Fruit fly (Drosophila melanogaster) whole organism, prepupa: Measurements from ENCODE around the gene Tlk.
A peak's percentile ranks its signal among the peaks of the same experiment; 100 is the strongest.

Source experiments
- Blimp-1 ChIP-seq: fragments of 200-800 bp; sonication (Bioruptor generic); optimal IDR thresholded peaks from 3 replicates; lab custom pipeline; 2017; ENCODE audit warnings: missing biosample characterization, missing genetic modification characterization, mild to moderate bottlenecking, moderate library complexity, missing genetic modification reagents
- CG10631 ChIP-seq: fragments of 200-800 bp; sonication (Bioruptor generic); optimal IDR thresholded peaks from 2 replicates; lab custom pipeline; 2016; ENCODE audit warnings: missing biosample characterization, missing genetic modification characterization
- CG10669 ChIP-seq: fragments of 200-800 bp; sonication (Bioruptor generic); optimal IDR thresholded peaks from 3 replicates; lab custom pipeline; 2018; ENCODE audit warnings: missing biosample characterization, mild to moderate bottlenecking, missing genetic modification characterization, moderate library complexity
- CG11762 ChIP-seq: fragments of 200-800 bp; sonication (Bioruptor generic); optimal IDR thresholded peaks from 3 replicates; lab custom pipeline; 2016; ENCODE audit warnings: missing biosample characterization, missing genetic modification characterization; ENCODE audit not compliant: insufficient read depth
- CG11902 ChIP-seq: fragments of 200-800 bp; sonication (Bioruptor generic); optimal IDR thresholded peaks from 3 replicates; lab custom pipeline; 2016; ENCODE audit warnings: missing biosample characterization, missing genetic modification characterization
- CG15336 ChIP-seq: fragments of 200-800 bp; sonication (Bioruptor generic); IDR thresholded peaks from 2 replicates; pipeline ENCODE4 v1.3.6; 2022; ENCODE audit warnings: missing biosample characterization, missing genetic modification characterization
- CG1621 ChIP-seq: fragments of 200-800 bp; sonication (Bioruptor generic); optimal IDR thresholded peaks from 3 replicates; lab custom pipeline; 2018; ENCODE audit warnings: missing biosample characterization, mild to moderate bottlenecking, missing genetic modification characterization
- CG31627 ChIP-seq: fragments of 200-800 bp; sonication (Bioruptor generic); optimal IDR thresholded peaks from 3 replicates; lab custom pipeline; 2016; ENCODE audit warnings: missing biosample characterization, missing genetic modification characterization
- CG32006 ChIP-seq: fragments of 200-800 bp; sonication (Bioruptor generic); optimal IDR thresholded peaks from 3 replicates; lab custom pipeline; 2017; ENCODE audit warnings: missing biosample characterization, mild to moderate bottlenecking, missing genetic modification characterization
- CG3919 ChIP-seq: fragments of 200-800 bp; sonication (Bioruptor generic); optimal IDR thresholded peaks from 3 replicates; lab custom pipeline; 2016; ENCODE audit warnings: missing biosample characterization, missing genetic modification characterization
- CG6163 ChIP-seq: fragments of 200-800 bp; sonication (Bioruptor generic); IDR thresholded peaks from 3 replicates; pipeline ENCODE4 v1.3.6; 2022; ENCODE audit warnings: missing biosample characterization, missing genetic modification characterization
- CG6276 ChIP-seq: fragments of 200-800 bp; sonication (Bioruptor generic); optimal IDR thresholded peaks from 2 replicates; lab custom pipeline; 2017; ENCODE audit warnings: missing biosample characterization, mild to moderate bottlenecking, missing genetic modification characterization
- CG6808 ChIP-seq: fragments of 200-800 bp; sonication (Bioruptor generic); optimal IDR thresholded peaks from 3 replicates; lab custom pipeline; 2017; ENCODE audit warnings: missing biosample characterization, missing genetic modification characterization, mild to moderate bottlenecking, moderate library complexity, missing genetic modification reagents
- CG6854 ChIP-seq: fragments of 200-800 bp; sonication (Bioruptor generic); optimal IDR thresholded peaks from 2 replicates; lab custom pipeline; 2017; ENCODE audit warnings: missing biosample characterization, mild to moderate bottlenecking, missing genetic modification characterization
- CG7368 ChIP-seq: fragments of 200-800 bp; sonication (Bioruptor generic); optimal IDR thresholded peaks from 3 replicates; lab custom pipeline; 2016; ENCODE audit warnings: missing biosample characterization, missing genetic modification characterization
- CG8119 ChIP-seq: fragments of 200-800 bp; sonication (Bioruptor generic); IDR thresholded peaks from 3 replicates; pipeline ENCODE4 v1.3.6; 2022; ENCODE audit warnings: missing biosample characterization, missing genetic modification characterization
- CG8319 ChIP-seq: fragments of 200-800 bp; sonication (Bioruptor generic); optimal IDR thresholded peaks from 3 replicates; lab custom pipeline; 2016; ENCODE audit warnings: missing biosample characterization, missing genetic modification characterization
- CG8632 ChIP-seq: fragments of 200-800 bp; sonication (Bioruptor generic); optimal IDR thresholded peaks from 3 replicates; lab custom pipeline; 2016; ENCODE audit warnings: missing biosample characterization, missing genetic modification characterization
- CG9139 ChIP-seq: fragments of 200-800 bp; sonication (Bioruptor generic); optimal IDR thresholded peaks from 3 replicates; lab custom pipeline; 2017; ENCODE audit warnings: missing biosample characterization, mild to moderate bottlenecking, missing genetic modification characterization
- Eip75B ChIP-seq: fragments of 200-800 bp; sonication (Bioruptor generic); optimal IDR thresholded peaks from 3 replicates; lab custom pipeline; 2016; ENCODE audit warnings: missing biosample characterization, missing genetic modification characterization
- Eip78C ChIP-seq: fragments of 200-800 bp; sonication (Bioruptor generic); peaks from one replicate; lab custom pipeline; 2016; ENCODE audit warnings: missing biosample characterization, missing genetic modification characterization
- Eip93F ChIP-seq: fragments of 200-800 bp; sonication (Bioruptor generic); optimal IDR thresholded peaks from 2 replicates; lab custom pipeline; 2016; ENCODE audit warnings: missing biosample characterization, mild to moderate bottlenecking, missing genetic modification characterization
- Gug ChIP-seq: fragments of 200-800 bp; sonication (Bioruptor generic); IDR thresholded peaks from 2 replicates; pipeline ENCODE4 v1.3.6; 2022; ENCODE audit warnings: missing biosample characterization, missing genetic modification characterization
- Hr38 ChIP-seq: sonication (Bioruptor generic); optimal IDR thresholded peaks from 2 replicates; lab custom pipeline; 2016; ENCODE audit warnings: missing biosample characterization, missing genetic modification characterization
- Lpt ChIP-seq: fragments of 200-800 bp; sonication (Bioruptor generic); optimal IDR thresholded peaks from 3 replicates; lab custom pipeline; 2016; ENCODE audit warnings: missing biosample characterization, missing genetic modification characterization
- OdsH ChIP-seq: fragments of 200-800 bp; sonication (Bioruptor generic); optimal IDR thresholded peaks from 3 replicates; lab custom pipeline; 2016; ENCODE audit warnings: missing biosample characterization, missing genetic modification characterization
- Sox14 ChIP-seq: fragments of 200-800 bp; sonication (Bioruptor generic); optimal IDR thresholded peaks from 3 replicates; lab custom pipeline; 2016; ENCODE audit warnings: missing biosample characterization, missing genetic modification characterization
- dsx ChIP-seq: fragments of 200-800 bp; optimal IDR thresholded peaks from 3 replicates; lab custom pipeline; 2019; ENCODE audit warnings: missing biosample characterization, mild to moderate bottlenecking, missing genetic modification characterization, moderate library complexity; ENCODE audit not compliant: poor library complexity, severe bottlenecking
- eg ChIP-seq: fragments of 200-800 bp; sonication (Bioruptor generic); IDR thresholded peaks from 3 replicates; pipeline ENCODE4 v1.3.6; 2022; ENCODE audit warnings: missing biosample characterization, missing genetic modification characterization
- fd59A ChIP-seq: fragments of 200-800 bp; sonication (Bioruptor generic); optimal IDR thresholded peaks from 2 replicates; lab custom pipeline; 2017; ENCODE audit warnings: missing biosample characterization, mild to moderate bottlenecking, missing genetic modification characterization, missing genetic modification reagents
- fkh ChIP-seq: fragments of 200-800 bp; sonication (Bioruptor generic); optimal IDR thresholded peaks from 3 replicates; lab custom pipeline; 2017; ENCODE audit warnings: missing biosample characterization, mild to moderate bottlenecking, missing genetic modification characterization, moderate library complexity
- net ChIP-seq: fragments of 200-800 bp; sonication (Bioruptor generic); optimal IDR thresholded peaks from 3 replicates; lab custom pipeline; 2016; ENCODE audit warnings: missing biosample characterization, missing genetic modification characterization
- pdm3 ChIP-seq: fragments of 200-800 bp; sonication (Bioruptor generic); optimal IDR thresholded peaks from 3 replicates; lab custom pipeline; 2016; ENCODE audit warnings: missing biosample characterization, missing genetic modification characterization
- salr ChIP-seq, 2 experiments: fragments of 200-800 bp; sonication (Bioruptor generic); optimal IDR thresholded peaks; 3 replicates each; lab custom pipeline; 2016 to 2018; ENCODE audit warnings: missing biosample characterization in 2 of 2, missing genetic modification characterization in 2 of 2, mild to moderate bottlenecking in 1 of 2
- spab ChIP-seq: fragments of 200-800 bp; sonication (Bioruptor generic); optimal IDR thresholded peaks from 2 replicates; lab custom pipeline; 2017; ENCODE audit warnings: missing biosample characterization, mild to moderate bottlenecking, missing genetic modification characterization, missing genetic modification reagents
- ss ChIP-seq, 2 experiments: fragments of 200-800 bp; sonication (Bioruptor generic); optimal IDR thresholded peaks; 2 replicates in 1 of 2; 3 replicates in 1 of 2; lab custom pipeline; 2017 to 2018; ENCODE audit warnings: mild to moderate bottlenecking in 2 of 2, missing biosample characterization in 2 of 2, missing genetic modification characterization in 2 of 2, moderate library complexity in 1 of 2

The Tlk gene

dm6 chrX:3811340-3811788, 91.6 kb downstream of the Tlk start, which contains the start of gene ec:
TSS of gene ec (plus strand) at chrX:3811698.
- peak; percentile 6 for TF ChIP-seq CG9139 (GFP tag; lab: Kevin White, UChicago)
- TF ChIP-seq CG8119 (GFP tag; lab: Robert Waterston, UW), result peak; percentile 33; the same call in 1 of the 3 replicates
- peak; percentile 49; the same call in 1 of the 2 replicates for TF ChIP-seq CG15336 (GFP tag; lab: Robert Waterston, UW)
- peak; percentile 48; the same call in 1 of the 3 replicates for TF ChIP-seq CG6163 (GFP tag; lab: Robert Waterston, UW)
- TF ChIP-seq Hr38 (GFP tag; lab: Kevin White, UChicago), result no peak
- no peak for TF ChIP-seq CG10669 (GFP tag; lab: Kevin White, UChicago)
- peak; percentile 21 for TF ChIP-seq Lpt (GFP tag; lab: Kevin White, UChicago)
- no peak for TF ChIP-seq CG10631 (GFP tag; lab: Kevin White, UChicago)
- no peak for TF ChIP-seq CG11902 (GFP tag; lab: Kevin White, UChicago)
- TF ChIP-seq CG3919 (GFP tag; lab: Kevin White, UChicago), result peak; percentile 42
- no peak for TF ChIP-seq fd59A (GFP tag; lab: Kevin White, UChicago)
- TF ChIP-seq pdm3, result no peak
- TF ChIP-seq net (GFP tag; lab: Kevin White, UChicago), result peak; percentile 22
- TF ChIP-seq ss (GFP tag; optimal IDR thresholded peaks at IDR 0.05; lab: Kevin White, UChicago), result no peak
- TF ChIP-seq dsx, result peak; percentile 26
- no peak for TF ChIP-seq CG7368 (GFP tag; lab: Kevin White, UChicago)
- 0 out of 2 replicates have a peak, but pooled peaks have one; percentile 23 for TF ChIP-seq Gug (GFP tag; lab: Robert Waterston, UW)
- peak; percentile 63 for TF ChIP-seq fkh (GFP tag; lab: Kevin White, UChicago)
- no peak for TF ChIP-seq CG8632 (GFP tag; lab: Kevin White, UChicago)
- peak; percentile 46 for TF ChIP-seq CG6854
- TF ChIP-seq eg (GFP tag; lab: Robert Waterston, UW), result peak; percentile 33; the same call in 1 of the 3 replicates

dm6 chrX:3815663-3816062, 95.9 kb downstream of the Tlk start:
- no peak for TF ChIP-seq fd59A (GFP tag; lab: Kevin White, UChicago)
- TF ChIP-seq CG11762 (GFP tag; lab: Kevin White, UChicago), result no peak
- TF ChIP-seq OdsH (GFP tag; lab: Kevin White, UChicago), result no peak
- no peak for TF ChIP-seq dsx
- TF ChIP-seq CG10669 (GFP tag; lab: Kevin White, UChicago), result no peak
- no peak for TF ChIP-seq CG1621 (tag; lab: Kevin White, UChicago)
- TF ChIP-seq Gug (GFP tag; lab: Robert Waterston, UW), result no peak
- no peak for TF ChIP-seq CG8319 (GFP tag; lab: Kevin White, UChicago)

DNA sequence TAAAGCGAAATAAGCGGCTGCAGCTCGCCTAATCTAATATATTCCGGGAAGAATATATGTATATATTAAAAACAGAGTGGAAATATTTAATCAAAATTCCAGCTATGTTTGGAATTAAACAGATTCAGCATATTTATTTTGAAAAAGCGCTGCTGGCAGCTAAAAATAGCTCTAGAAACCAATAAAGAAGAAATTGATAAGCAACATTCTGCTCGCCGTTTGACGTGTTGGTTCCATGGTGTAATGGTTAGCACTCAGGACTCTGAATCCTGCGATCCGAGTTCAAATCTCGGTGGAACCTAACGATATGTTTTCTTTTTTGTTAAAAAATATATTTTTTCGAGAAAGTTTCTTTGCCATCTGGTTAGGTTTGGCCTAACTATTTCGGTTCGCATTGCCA, 99.7 kb downstream of the Tlk start:
- TF ChIP-seq salr (GFP tag; optimal IDR thresholded peaks at IDR 0.05; lab: Kevin White, UChicago) (no peak), CG32006 (GFP tag; lab: Kevin White, UChicago) (no peak), spab (no peak), CG10631 (GFP tag; lab: Kevin White, UChicago) (no peak), Eip78C (GFP tag; lab: Kevin White, UChicago) (no peak), Blimp-1 (no peak), Eip75B (GFP tag; lab: Kevin White, UChicago) (no peak), CG6276 (GFP tag; lab: Kevin White, UChicago) (no peak), Sox14 (no peak), CG6808 (GFP tag; lab: Kevin White, UChicago) (no peak), CG7368 (GFP tag; lab: Kevin White, UChicago) (no peak), eg (GFP tag; lab: Robert Waterston, UW) (no peak), CG8319 (GFP tag; lab: Kevin White, UChicago) (no peak), Eip93F (no peak), CG31627 (GFP tag; lab: Kevin White, UChicago) (no peak)
